Worm (Caenorhabditis elegans): Measurements from ENCODE around the gene flp-32.

- TF ChIP-seq nhr-237 (tag; optimal IDR thresholded peaks at IDR 0.05): no peak
- no peak for TF ChIP-seq lin-13 (GFP tag; optimal IDR thresholded peaks at IDR 0.05)
- TF ChIP-seq zag-1 (tag; optimal IDR thresholded peaks at IDR 0.05): no peak
- no peak for TF ChIP-seq sem-4 (tag; optimal IDR thresholded peaks at IDR 0.05)
- no peak for TF ChIP-seq mbf-1 (tag; optimal IDR thresholded peaks at IDR 0.05)
- TF ChIP-seq nhr-11 (tag; optimal IDR thresholded peaks at IDR 0.05): no peak
Observed at ce11 chrX:15392672-15393071, 40.9 kb upstream of the flp-32 start.
